Fruit fly (Drosophila melanogaster): Measurements from ENCODE around the gene CG32170.
A peak's percentile ranks its signal among the peaks of the same experiment; 100 is the strongest.

Gene CG32170

dm6 chr3L:16876785-16877468, at the start of gene CG32170:
Gene CG32170 (plus strand): TSS chr3L:16877309.
- no peak for TF ChIP-seq noc (tag; optimal IDR thresholded peaks at IDR 0.05)

DNA sequence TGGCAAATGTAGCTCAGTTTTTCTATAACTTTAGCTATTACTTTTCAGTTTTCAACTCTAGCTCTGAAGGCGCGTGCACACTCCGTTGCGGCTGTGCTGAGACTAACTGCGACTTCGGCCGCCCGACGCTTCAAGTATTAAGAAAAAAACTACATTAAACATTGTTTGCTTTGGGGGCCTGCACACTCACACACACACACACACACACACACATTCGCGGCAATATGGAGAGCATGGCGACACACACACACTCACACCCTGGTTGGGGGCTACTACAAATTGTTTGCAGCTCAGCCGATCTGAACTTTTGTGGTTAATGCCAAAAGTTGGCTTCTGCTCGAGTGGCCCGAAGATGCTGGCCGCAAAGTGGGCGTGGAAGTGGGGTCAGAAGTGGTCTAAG, 48.1 kb upstream of the CG32170 start, which contains the start of gene CG13024:
Gene CG13024, minus strand, starts transcription at position 108 of the 400 bp plus-strand sequence.
- no peak for TF ChIP-seq noc (tag; optimal IDR thresholded peaks at IDR 0.05)

dm6 chr3L:16829983-16830382, 47.1 kb upstream of the CG32170 start:
- TF ChIP-seq noc (tag; optimal IDR thresholded peaks at IDR 0.05) = no peak

DNA sequence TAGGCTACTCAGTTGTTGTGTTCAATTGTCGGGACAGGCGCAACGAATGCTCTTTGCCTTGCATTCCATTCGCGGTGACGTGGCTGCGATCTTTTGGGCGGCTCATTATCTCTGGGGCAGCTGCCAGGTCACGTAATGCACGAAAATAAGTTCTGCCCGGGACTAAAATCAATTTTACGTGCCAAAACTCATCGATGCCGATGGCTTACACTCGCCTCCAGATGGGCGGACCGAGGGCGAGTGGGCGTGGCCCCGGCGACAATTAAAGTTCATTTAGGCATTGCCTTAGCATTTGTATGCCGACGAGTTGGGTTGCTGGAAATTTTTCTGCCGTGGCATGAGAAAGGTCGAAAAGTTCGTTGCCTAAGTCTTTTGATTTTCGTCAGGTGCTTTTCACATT, 40.4 kb upstream of the CG32170 start:
- TF ChIP-seq noc (tag; optimal IDR thresholded peaks at IDR 0.05) = no peak

DNA sequence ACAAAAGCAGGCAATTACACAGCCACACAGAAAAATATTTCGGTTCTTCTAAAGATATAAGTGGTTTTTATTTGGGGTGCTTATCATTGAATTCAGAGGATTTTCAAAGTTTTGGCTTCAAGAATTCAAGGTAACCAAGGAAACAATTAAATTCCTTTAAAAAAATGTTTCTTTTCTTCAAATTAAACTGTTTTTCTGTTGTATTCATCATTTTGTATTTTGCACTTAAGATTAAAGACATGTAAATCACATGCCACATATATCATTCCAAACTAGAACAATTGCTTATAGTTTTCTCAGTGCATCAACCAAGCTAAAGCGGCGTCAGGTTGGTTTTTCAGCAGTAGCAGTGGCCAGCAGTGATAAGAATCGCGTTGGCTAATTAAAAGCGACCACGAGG, 36.6 kb upstream of the CG32170 start:
- TF ChIP-seq noc (tag; optimal IDR thresholded peaks at IDR 0.05) = no peak

- no peak for TF ChIP-seq noc (tag; optimal IDR thresholded peaks at IDR 0.05)
Observed at dm6 chr3L:16842087-16842567, 35.0 kb upstream of the CG32170 start, which contains the start of gene TSG101. Gene TSG101 (plus strand): TSS chr3L:16842294.

dm6 chr3L:16842952-16843351, 34.2 kb upstream of the CG32170 start:
- no peak for TF ChIP-seq noc (tag; optimal IDR thresholded peaks at IDR 0.05)

DNA sequence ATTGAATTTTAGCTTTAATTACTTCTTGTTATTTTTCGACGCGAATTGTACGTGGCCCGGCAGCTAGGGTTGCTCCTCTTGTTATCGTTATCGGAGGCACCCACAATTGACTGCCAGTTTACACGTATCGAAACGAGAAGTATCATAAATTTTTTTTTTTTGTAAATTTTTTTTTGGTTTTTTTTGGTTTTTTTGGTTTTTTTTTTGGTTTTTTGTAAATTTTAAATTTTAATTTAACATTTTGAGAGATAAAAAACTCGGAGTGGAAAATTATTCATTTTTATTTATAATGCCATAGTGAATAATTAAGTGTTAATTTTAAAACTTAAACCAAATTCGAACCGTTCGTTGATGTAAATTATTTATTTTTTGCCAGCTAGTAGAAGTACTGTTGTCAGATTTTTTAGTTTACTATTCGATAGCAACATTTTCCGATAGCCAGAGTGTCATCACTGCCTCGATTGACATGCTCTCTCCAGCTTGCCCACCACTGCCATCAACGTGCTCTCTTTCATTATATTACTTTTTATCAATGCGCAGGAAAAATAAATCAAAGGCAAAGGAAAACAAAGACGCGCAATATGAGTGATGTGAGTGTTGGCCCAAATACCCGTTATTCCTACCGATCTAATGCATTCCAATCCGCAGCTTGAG, 32.1 kb upstream of the CG32170 start, which contains the start of the genes kud and Zcchc7:
Gene kud, minus strand, starts transcription at position 72 of the 654 bp plus-strand sequence.
Gene Zcchc7, plus strand, starts transcription at position 467 of the 654 bp plus-strand sequence.
- TF ChIP-seq noc (tag; optimal IDR thresholded peaks at IDR 0.05) = peak; percentile 79

dm6 chr3L:16845607-16846277, 31.4 kb upstream of the CG32170 start, which contains the start of gene CG32161:
Gene CG32161 (plus strand): TSS chr3L:16846227.
- no peak for TF ChIP-seq noc (tag; optimal IDR thresholded peaks at IDR 0.05)

DNA sequence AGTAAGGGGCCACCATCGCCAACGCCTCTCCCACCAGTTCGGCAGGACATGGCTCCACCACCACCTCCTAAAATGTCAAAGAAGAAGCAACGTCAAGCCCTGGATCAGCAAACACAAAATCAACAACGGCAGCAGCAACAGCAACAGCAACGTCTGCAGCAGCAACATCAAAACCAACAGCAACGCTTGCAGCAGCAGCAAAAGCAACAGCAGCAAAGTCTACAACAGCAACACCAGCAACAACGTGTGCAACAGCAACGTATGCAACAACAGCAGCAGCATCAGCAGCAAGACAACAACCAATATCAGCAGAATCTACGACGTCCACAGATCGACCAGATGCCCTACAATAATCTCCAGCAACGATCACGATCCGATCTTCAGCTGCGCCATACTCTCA, 25.5 kb upstream of the CG32170 start:
- TF ChIP-seq noc (tag; optimal IDR thresholded peaks at IDR 0.05) = no peak

DNA sequence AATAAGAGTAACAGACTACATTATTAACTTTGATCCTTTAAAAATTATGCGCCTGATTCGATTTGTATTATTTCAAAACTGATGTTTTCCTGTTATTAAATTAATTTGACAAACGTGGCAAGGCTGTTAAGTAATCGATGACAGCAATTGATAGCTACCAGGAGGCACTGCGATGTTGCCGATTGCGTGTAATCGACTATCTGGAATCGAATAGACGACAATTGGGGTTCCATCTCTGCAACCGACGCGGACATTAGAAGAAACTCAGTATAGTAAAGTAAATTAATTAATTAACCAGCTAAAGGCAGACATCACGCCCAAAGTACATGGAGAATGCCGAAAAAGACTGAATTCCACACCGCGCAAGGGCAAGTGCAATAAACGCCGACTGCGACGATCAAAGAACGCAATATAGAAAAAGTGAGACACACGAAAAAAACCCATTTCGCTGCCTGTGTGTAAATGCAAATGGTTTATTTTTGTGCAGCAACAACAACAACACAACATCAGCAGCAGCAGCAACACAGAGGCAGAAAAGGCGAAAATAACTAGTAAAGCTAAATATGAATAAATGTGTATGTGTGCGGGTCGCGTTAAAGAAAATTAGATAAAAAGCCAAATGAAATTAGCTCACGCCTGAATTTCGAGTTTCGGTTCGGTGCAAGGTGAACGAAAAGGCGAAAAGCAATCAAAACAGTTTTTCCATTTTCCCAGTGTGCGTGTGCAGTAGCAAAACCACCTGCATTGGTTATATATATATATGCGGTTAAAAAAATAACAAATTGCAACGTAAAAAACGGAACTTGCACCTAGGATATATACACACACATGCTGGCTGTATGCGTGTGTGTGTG, 23.3 kb upstream of the CG32170 start, which contains the start of gene sina:
Gene sina, plus strand, starts transcription at position 219 of the 854 bp plus-strand sequence.
- no peak for TF ChIP-seq noc (tag; optimal IDR thresholded peaks at IDR 0.05)

DNA sequence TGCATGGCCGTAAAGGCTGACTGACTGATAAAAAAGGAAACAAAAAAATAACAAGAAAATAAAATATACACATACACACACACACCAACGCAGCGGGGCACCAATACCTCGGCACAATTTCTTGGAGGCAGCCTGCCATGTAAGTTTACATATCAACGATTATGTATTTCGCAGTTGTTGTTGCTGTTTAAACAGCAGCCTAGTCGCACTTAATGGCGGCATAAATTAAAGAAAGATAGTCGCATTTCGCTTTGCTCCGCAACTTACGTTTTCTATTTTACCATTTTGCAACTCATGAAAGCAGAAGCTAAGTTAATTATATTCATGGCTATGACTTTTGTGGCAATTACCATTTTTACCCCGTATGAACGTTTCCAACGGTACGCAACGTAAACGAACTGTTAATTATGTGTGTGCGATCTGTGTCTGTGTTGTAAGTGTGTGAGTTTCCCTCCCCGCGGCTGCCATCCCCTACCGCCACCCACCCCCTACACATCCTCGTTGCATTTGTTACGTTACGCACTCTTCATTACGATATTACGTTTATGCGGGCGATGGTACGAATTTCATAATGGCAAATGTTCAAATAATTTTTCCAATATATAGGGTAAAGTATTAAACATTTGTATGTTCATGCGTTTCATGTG, 22.6 kb upstream of the CG32170 start:
- no peak for TF ChIP-seq noc (tag; optimal IDR thresholded peaks at IDR 0.05)

dm6 chr3L:16855287-16855686, 21.8 kb upstream of the CG32170 start:
- no peak for TF ChIP-seq noc (tag; optimal IDR thresholded peaks at IDR 0.05)

dm6 chr3L:16858780-16859179, 18.3 kb upstream of the CG32170 start, which contains the start of gene sinah:
Gene sinah (plus strand): TSS chr3L:16859080.
- TF ChIP-seq noc (tag; optimal IDR thresholded peaks at IDR 0.05) = no peak

DNA sequence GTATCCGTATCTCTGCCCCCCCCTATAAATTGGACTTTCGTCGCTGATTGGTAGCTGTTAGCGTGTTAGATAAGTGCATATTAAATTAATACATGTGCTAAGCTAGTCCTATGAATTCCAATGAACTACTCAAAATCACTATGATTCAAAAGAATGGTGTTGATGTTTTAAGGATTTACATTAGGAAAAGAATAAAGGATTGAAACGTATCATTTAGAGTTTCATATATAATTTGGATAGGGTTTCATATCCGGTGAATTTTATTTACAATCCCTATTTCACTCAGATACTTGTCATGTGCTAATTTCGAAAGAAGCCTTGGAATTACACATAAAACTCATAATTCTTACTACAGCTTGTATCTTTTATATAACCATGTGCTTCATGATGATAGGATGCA, 16.8 kb upstream of the CG32170 start, which contains the start of gene CG13029:
Gene CG13029, plus strand, starts transcription at position 301 of the 400 bp plus-strand sequence.
- TF ChIP-seq noc (tag; optimal IDR thresholded peaks at IDR 0.05) = no peak

Measured in whole organism, larva.